Worm (Caenorhabditis elegans): ENCODE results near the gene arx-3.

- TF ChIP-seq odd-2 (tag; optimal IDR thresholded peaks at IDR 0.05) (no peak), ets-4 (tag; optimal IDR thresholded peaks at IDR 0.05) (no peak), zip-5 (tag; optimal IDR thresholded peaks at IDR 0.05) (no peak), pha-4 (tag; optimal IDR thresholded peaks at IDR 0.05) (no peak), unc-42 (tag; optimal IDR thresholded peaks at IDR 0.05) (no peak), fax-1 (tag; optimal IDR thresholded peaks at IDR 0.05) (no peak), npax-4 (tag; optimal IDR thresholded peaks at IDR 0.05) (no peak), ceh-9 (tag; optimal IDR thresholded peaks at IDR 0.05) (no peak)
These were observed 17.3 kb downstream of the arx-3 start, which contains the start of gene Y79H2A.4 for ce11 chrIII:12040999-12041398.

Measured in whole organism, late embryonic.